Fruit fly (Drosophila melanogaster) whole organism, prepupa: Measurements from ENCODE around the gene Kif19A.

Experiments used
- CG10631 ChIP-seq: fragments of 200-800 bp; sonication (Bioruptor generic); optimal IDR thresholded peaks from 2 replicates; lab custom pipeline; 2016; ENCODE audit warnings: missing biosample characterization, missing genetic modification characterization
- CG10669 ChIP-seq: fragments of 200-800 bp; sonication (Bioruptor generic); optimal IDR thresholded peaks from 3 replicates; lab custom pipeline; 2018; ENCODE audit warnings: missing biosample characterization, mild to moderate bottlenecking, missing genetic modification characterization, moderate library complexity
- CG11294 ChIP-seq: fragments of 200-800 bp; sonication (Bioruptor generic); IDR thresholded peaks from 2 replicates; pipeline ENCODE4 v1.3.6; 2022; ENCODE audit warnings: missing biosample characterization, missing genetic modification characterization
- CG11762 ChIP-seq: fragments of 200-800 bp; sonication (Bioruptor generic); optimal IDR thresholded peaks from 3 replicates; lab custom pipeline; 2016; ENCODE audit warnings: missing biosample characterization, missing genetic modification characterization; ENCODE audit not compliant: insufficient read depth
- CG11902 ChIP-seq: fragments of 200-800 bp; sonication (Bioruptor generic); optimal IDR thresholded peaks from 3 replicates; lab custom pipeline; 2016; ENCODE audit warnings: missing biosample characterization, missing genetic modification characterization
- CG15336 ChIP-seq: fragments of 200-800 bp; sonication (Bioruptor generic); IDR thresholded peaks from 2 replicates; pipeline ENCODE4 v1.3.6; 2022; ENCODE audit warnings: missing biosample characterization, missing genetic modification characterization
- CG31627 ChIP-seq: fragments of 200-800 bp; sonication (Bioruptor generic); optimal IDR thresholded peaks from 3 replicates; lab custom pipeline; 2016; ENCODE audit warnings: missing biosample characterization, missing genetic modification characterization
- CG32006 ChIP-seq: fragments of 200-800 bp; sonication (Bioruptor generic); optimal IDR thresholded peaks from 3 replicates; lab custom pipeline; 2017; ENCODE audit warnings: missing biosample characterization, mild to moderate bottlenecking, missing genetic modification characterization
- CG4318 ChIP-seq: fragments of 200-800 bp; sonication (Bioruptor generic); optimal IDR thresholded peaks from 3 replicates; lab custom pipeline; 2017; ENCODE audit warnings: missing biosample characterization, mild to moderate bottlenecking, missing genetic modification characterization
- CG6792 ChIP-seq: fragments of 200-800 bp; sonication (Bioruptor generic); optimal IDR thresholded peaks from 3 replicates; lab custom pipeline; 2016; ENCODE audit warnings: missing biosample characterization, missing genetic modification characterization
- CG6808 ChIP-seq: fragments of 200-800 bp; sonication (Bioruptor generic); optimal IDR thresholded peaks from 3 replicates; lab custom pipeline; 2017; ENCODE audit warnings: missing biosample characterization, missing genetic modification characterization, mild to moderate bottlenecking, moderate library complexity, missing genetic modification reagents
- CG7368 ChIP-seq: fragments of 200-800 bp; sonication (Bioruptor generic); optimal IDR thresholded peaks from 3 replicates; lab custom pipeline; 2016; ENCODE audit warnings: missing biosample characterization, missing genetic modification characterization
- CG8119 ChIP-seq: fragments of 200-800 bp; sonication (Bioruptor generic); IDR thresholded peaks from 3 replicates; pipeline ENCODE4 v1.3.6; 2022; ENCODE audit warnings: missing biosample characterization, missing genetic modification characterization
- CG8319 ChIP-seq: fragments of 200-800 bp; sonication (Bioruptor generic); optimal IDR thresholded peaks from 3 replicates; lab custom pipeline; 2016; ENCODE audit warnings: missing biosample characterization, missing genetic modification characterization
- CG8632 ChIP-seq: fragments of 200-800 bp; sonication (Bioruptor generic); optimal IDR thresholded peaks from 3 replicates; lab custom pipeline; 2016; ENCODE audit warnings: missing biosample characterization, missing genetic modification characterization
- CG9139 ChIP-seq: fragments of 200-800 bp; sonication (Bioruptor generic); optimal IDR thresholded peaks from 3 replicates; lab custom pipeline; 2017; ENCODE audit warnings: missing biosample characterization, mild to moderate bottlenecking, missing genetic modification characterization
- Eip78C ChIP-seq: fragments of 200-800 bp; sonication (Bioruptor generic); peaks from one replicate; lab custom pipeline; 2016; ENCODE audit warnings: missing biosample characterization, missing genetic modification characterization
- Eip93F ChIP-seq: fragments of 200-800 bp; sonication (Bioruptor generic); optimal IDR thresholded peaks from 2 replicates; lab custom pipeline; 2016; ENCODE audit warnings: missing biosample characterization, mild to moderate bottlenecking, missing genetic modification characterization
- Ets21C ChIP-seq: fragments of 200-800 bp; sonication (Bioruptor generic); optimal IDR thresholded peaks from 3 replicates; lab custom pipeline; 2016; ENCODE audit warnings: missing biosample characterization, missing genetic modification characterization
- Ets96B ChIP-seq: fragments of 200-800 bp; optimal IDR thresholded peaks from 2 replicates; lab custom pipeline; 2019; ENCODE audit warnings: missing biosample characterization, mild to moderate bottlenecking, missing genetic modification characterization, moderate library complexity
- Gug ChIP-seq: fragments of 200-800 bp; sonication (Bioruptor generic); IDR thresholded peaks from 2 replicates; pipeline ENCODE4 v1.3.6; 2022; ENCODE audit warnings: missing biosample characterization, missing genetic modification characterization
- Hr38 ChIP-seq: sonication (Bioruptor generic); optimal IDR thresholded peaks from 2 replicates; lab custom pipeline; 2016; ENCODE audit warnings: missing biosample characterization, missing genetic modification characterization
- Hr39 ChIP-seq: fragments of 200-800 bp; sonication (Bioruptor generic); optimal IDR thresholded peaks from 2 replicates; lab custom pipeline; 2016; ENCODE audit warnings: missing biosample characterization, missing genetic modification characterization
- Hr4 ChIP-seq: fragments of 200-800 bp; sonication (Bioruptor generic); optimal IDR thresholded peaks from 3 replicates; lab custom pipeline; 2016; ENCODE audit warnings: missing biosample characterization, missing genetic modification characterization
- Met ChIP-seq: fragments of 200-800 bp; sonication (Bioruptor generic); optimal IDR thresholded peaks from 3 replicates; lab custom pipeline; 2016; ENCODE audit warnings: missing biosample characterization, missing genetic modification characterization
- OdsH ChIP-seq: fragments of 200-800 bp; sonication (Bioruptor generic); optimal IDR thresholded peaks from 3 replicates; lab custom pipeline; 2016; ENCODE audit warnings: missing biosample characterization, missing genetic modification characterization
- Smox ChIP-seq: fragments of 200-800 bp; sonication (Bioruptor generic); optimal IDR thresholded peaks from 3 replicates; lab custom pipeline; 2016; ENCODE audit warnings: missing biosample characterization, missing genetic modification characterization
- Sox102F ChIP-seq: fragments of 200-800 bp; sonication (Bioruptor generic); optimal IDR thresholded peaks from 2 replicates; lab custom pipeline; 2016; ENCODE audit warnings: missing biosample characterization, mild to moderate bottlenecking, missing genetic modification characterization
- Sox14 ChIP-seq: fragments of 200-800 bp; sonication (Bioruptor generic); optimal IDR thresholded peaks from 3 replicates; lab custom pipeline; 2016; ENCODE audit warnings: missing biosample characterization, missing genetic modification characterization
- achi ChIP-seq: fragments of 200-800 bp; sonication (Bioruptor generic); optimal IDR thresholded peaks from 3 replicates; lab custom pipeline; 2016; ENCODE audit warnings: missing biosample characterization, missing genetic modification characterization
- acj6 ChIP-seq: fragments of 200-800 bp; sonication (Bioruptor generic); optimal IDR thresholded peaks from 3 replicates; lab custom pipeline; 2016; ENCODE audit warnings: missing biosample characterization, missing genetic modification characterization
- cyc ChIP-seq: fragments of 200-800 bp; sonication (Bioruptor generic); optimal IDR thresholded peaks from 3 replicates; lab custom pipeline; 2016; ENCODE audit warnings: missing biosample characterization, missing genetic modification characterization
- dsx ChIP-seq: fragments of 200-800 bp; optimal IDR thresholded peaks from 3 replicates; lab custom pipeline; 2019; ENCODE audit warnings: missing biosample characterization, mild to moderate bottlenecking, missing genetic modification characterization, moderate library complexity; ENCODE audit not compliant: poor library complexity, severe bottlenecking
- esn ChIP-seq: fragments of 200-800 bp; sonication (Bioruptor generic); optimal IDR thresholded peaks from 2 replicates; lab custom pipeline; 2016; ENCODE audit warnings: missing biosample characterization, mild to moderate bottlenecking, missing genetic modification characterization, moderate library complexity
- fd59A ChIP-seq: fragments of 200-800 bp; sonication (Bioruptor generic); optimal IDR thresholded peaks from 2 replicates; lab custom pipeline; 2017; ENCODE audit warnings: missing biosample characterization, mild to moderate bottlenecking, missing genetic modification characterization, missing genetic modification reagents
- fd85E ChIP-seq: fragments of 200-800 bp; sonication (Bioruptor generic); optimal IDR thresholded peaks from 3 replicates; lab custom pipeline; 2016; ENCODE audit warnings: missing biosample characterization, missing genetic modification characterization
- spab ChIP-seq: fragments of 200-800 bp; sonication (Bioruptor generic); optimal IDR thresholded peaks from 2 replicates; lab custom pipeline; 2017; ENCODE audit warnings: missing biosample characterization, mild to moderate bottlenecking, missing genetic modification characterization, missing genetic modification reagents
- ss ChIP-seq, 2 experiments: fragments of 200-800 bp; sonication (Bioruptor generic); optimal IDR thresholded peaks; 2 replicates in 1 of 2; 3 replicates in 1 of 2; lab custom pipeline; 2017 to 2018; ENCODE audit warnings: mild to moderate bottlenecking in 2 of 2, missing biosample characterization in 2 of 2, missing genetic modification characterization in 2 of 2, moderate library complexity in 1 of 2
- svp ChIP-seq: fragments of 200-800 bp; sonication (Bioruptor generic); peaks from one replicate; lab custom pipeline; 2016; ENCODE audit warnings: missing biosample characterization, missing genetic modification characterization
- vri ChIP-seq: fragments of 200-800 bp; sonication (Bioruptor generic); optimal IDR thresholded peaks from 3 replicates; lab custom pipeline; 2016; ENCODE audit warnings: missing biosample characterization, mild to moderate bottlenecking, missing genetic modification characterization

Gene Kif19A

DNA sequence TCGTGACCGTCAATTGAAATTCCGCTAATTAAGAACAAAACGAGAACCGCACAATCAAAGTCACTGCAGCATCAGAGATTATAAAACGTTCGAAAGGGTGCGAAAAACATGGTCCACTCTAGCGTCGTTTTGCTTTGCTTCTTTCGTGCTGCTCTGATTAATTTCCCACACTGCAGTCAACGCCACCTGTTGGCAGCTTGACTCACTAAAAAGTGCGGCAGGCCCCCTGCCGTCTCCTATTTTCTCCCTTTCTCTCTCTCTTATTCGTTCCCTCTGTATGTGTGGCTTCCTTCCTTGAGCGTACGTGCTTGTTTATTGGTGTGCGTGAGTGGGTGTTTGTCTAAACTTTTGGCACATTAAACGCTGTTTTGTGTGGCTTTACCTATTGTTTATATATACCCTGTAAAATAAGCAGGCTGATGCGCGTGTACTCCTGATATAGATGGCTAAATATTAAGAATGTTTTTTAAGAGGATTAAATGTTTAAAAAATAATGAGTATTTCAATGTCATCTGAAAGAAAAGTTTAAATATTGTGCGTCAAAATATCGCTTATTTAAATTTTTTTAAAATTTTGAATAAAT lies 19.6 kb downstream of the Kif19A start (continued):
- no peak for TF ChIP-seq CG6792 (GFP tag; lab: Kevin White, UChicago)
- no peak for TF ChIP-seq CG10631 (GFP tag; lab: Kevin White, UChicago)
- TF ChIP-seq CG8319 (GFP tag; lab: Kevin White, UChicago): no peak
- TF ChIP-seq CG11762 (GFP tag; lab: Kevin White, UChicago): no peak
- no peak for TF ChIP-seq spab
- TF ChIP-seq CG31627 (GFP tag; lab: Kevin White, UChicago): peak; percentile 1

DNA sequence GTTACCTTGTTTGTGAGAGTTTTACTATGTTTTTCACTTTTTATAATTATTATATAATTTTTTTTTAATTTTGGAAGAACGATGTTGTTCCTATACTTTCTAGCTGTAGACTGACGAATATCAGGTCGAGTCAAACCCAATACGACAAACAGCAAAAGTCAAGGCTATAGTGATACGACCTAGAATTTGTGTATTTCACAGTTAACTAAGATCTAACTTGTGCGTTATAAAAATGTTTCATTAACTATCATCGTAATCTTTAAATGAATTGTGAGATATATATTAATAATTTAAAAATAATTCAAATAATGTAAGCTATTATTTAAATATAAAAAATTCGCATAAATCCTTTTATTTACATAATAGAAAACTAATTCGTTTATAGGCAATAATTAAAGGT lies 20.3 kb downstream of the Kif19A start, which contains the start of gene CG9920:
TSS of gene CG9920 (minus strand) at position 101 of the 400 bp plus-strand sequence.
- TF ChIP-seq CG9139: no peak

DNA sequence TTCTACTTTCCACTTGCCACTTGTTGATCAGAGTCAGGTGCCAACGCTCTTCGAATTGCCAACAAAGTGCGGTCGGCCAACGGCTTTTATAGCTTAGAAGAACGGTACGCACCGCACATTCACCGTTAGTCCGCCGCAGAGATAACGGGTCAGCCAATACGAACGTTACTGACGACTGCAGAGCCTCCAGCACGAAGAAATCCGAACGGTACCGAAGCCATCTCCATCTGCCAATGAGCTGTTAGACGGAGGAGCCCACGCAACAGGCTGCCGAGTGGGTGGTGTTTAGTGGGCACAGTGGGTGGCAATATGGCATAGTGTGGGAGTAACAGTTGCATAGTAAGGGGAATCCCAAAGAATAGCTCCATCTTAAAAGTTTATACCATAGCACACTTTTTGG lies 21.5 kb downstream of the Kif19A start, which contains the start of gene CCHa1:
TSS of gene CCHa1 (minus strand) at position 44 of the 400 bp plus-strand sequence.
- TF ChIP-seq Ets21C (GFP tag; lab: Kevin White, UChicago) (no peak), Sox14 (GFP tag; lab: Kevin White, UChicago) (no peak), acj6 (GFP tag; lab: Kevin White, UChicago) (no peak), CG11294 (GFP tag; lab: Robert Waterston, UW) (no peak), OdsH (no peak), Ets96B (no peak), vri (no peak), CG7368 (GFP tag; lab: Kevin White, UChicago) (no peak), CG10669 (GFP tag; lab: Kevin White, UChicago) (no peak), esn (GFP tag; lab: Kevin White, UChicago) (no peak), Eip93F (GFP tag; lab: Kevin White, UChicago) (no peak), svp (no peak)

DNA sequence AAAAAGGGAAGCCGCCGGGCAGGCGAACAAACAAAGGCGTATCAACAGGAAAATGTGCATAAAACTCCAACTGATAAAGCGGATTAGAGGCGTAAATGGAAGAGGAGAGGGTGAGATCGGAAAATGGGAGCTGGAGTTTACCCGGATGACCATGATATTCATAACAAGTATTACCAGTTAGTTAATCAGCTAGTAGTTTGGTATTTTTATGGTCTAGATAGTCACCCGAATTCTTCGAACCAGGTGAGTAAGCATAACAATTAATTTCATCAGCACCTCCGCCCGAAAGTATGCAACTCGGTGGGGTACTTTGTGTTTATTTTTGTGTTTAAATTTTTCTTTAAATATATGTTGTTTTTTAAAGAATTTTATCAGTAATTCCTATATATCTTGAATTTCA lies 22.3 kb downstream of the Kif19A start:
- TF ChIP-seq svp (peak; percentile 25), fd59A (GFP tag; lab: Kevin White, UChicago) (no peak)

DNA sequence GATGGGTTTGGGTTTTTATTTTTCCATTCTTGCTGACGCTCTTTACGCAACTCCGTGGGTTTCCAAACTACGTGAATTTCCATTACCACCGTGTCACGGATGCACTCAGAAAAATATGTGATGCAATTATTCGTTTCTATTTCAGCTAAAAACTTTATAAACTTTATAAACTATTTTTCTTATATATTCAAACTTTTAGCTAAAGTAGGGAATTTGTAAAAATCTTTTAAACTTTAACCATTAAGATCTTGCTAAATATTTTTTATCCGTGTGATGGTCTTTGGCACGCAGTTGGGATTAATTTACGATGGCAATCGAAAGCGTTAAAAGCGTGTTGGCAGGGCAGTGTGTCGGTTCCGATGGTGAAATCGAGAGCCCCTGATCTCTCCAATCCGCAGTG lies 22.8 kb downstream of the Kif19A start:
- TF ChIP-seq dsx (no peak), CG31627 (GFP tag; lab: Kevin White, UChicago) (no peak), Met (GFP tag; lab: Kevin White, UChicago) (no peak), achi (GFP tag; lab: Kevin White, UChicago) (no peak), CG8319 (GFP tag; lab: Kevin White, UChicago) (no peak), CG4318 (GFP tag; lab: Kevin White, UChicago) (no peak), CG11902 (GFP tag; lab: Kevin White, UChicago) (no peak), cyc (GFP tag; lab: Kevin White, UChicago) (no peak), Eip78C (GFP tag; lab: Kevin White, UChicago) (peak; percentile 68), Eip93F (GFP tag; lab: Kevin White, UChicago) (no peak), CG32006 (GFP tag; lab: Kevin White, UChicago) (peak; percentile 25), fd59A (GFP tag; lab: Kevin White, UChicago) (no peak), Hr4 (GFP tag; lab: Kevin White, UChicago) (peak; percentile 7), Sox102F (GFP tag; lab: Kevin White, UChicago) (no peak)
- TF ChIP-seq, all 60 proteins: peak for 3

DNA sequence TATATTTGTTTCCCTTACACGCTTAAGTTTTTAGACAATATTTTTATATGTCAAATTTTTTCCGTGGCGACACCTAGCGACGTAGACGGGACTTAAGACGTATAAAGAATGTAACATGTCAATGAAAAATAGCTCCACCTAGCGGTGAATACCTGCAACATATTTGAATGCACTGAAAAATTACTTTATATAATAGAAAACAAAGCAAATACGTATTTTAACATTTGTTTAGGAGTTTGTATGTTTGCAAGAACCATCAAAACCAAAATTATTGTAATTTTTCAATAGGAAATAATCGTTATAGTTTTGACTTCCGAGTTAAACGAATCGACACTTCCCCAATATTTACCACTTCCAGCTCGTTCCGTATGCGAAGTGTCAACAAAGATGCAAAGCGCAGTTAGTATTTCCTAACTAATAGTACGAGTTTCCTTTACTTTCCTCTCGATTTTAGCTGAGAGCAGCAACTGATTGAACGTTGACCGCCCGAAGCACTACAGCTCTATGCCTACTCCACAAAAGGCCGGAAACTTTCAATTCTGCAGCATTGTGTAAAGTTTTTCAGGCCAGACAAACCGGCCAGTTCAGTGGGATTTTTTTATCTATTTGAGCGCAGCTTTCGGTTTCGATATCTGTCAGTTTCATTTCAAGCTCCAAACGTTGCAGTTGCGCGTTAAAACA lies 29.2 kb downstream of the Kif19A start, which contains the start of gene Npc2b:
TSS of gene Npc2b (plus strand) at position 631 of the 681 bp plus-strand sequence.
- TF ChIP-seq fd85E (GFP tag; lab: Kevin White, UChicago) (no peak), CG11762 (GFP tag; lab: Kevin White, UChicago) (no peak), Hr39 (GFP tag; lab: Kevin White, UChicago) (peak; percentile 66), Hr38 (GFP tag; lab: Kevin White, UChicago) (no peak), CG7368 (GFP tag; lab: Kevin White, UChicago) (no peak), ss (GFP tag; optimal IDR thresholded peaks at IDR 0.05; lab: Kevin White, UChicago) (no peak), CG9139 (no peak), Gug (GFP tag; lab: Robert Waterston, UW) (no peak), Smox (GFP tag; lab: Kevin White, UChicago) (peak; percentile 49), achi (GFP tag; lab: Kevin White, UChicago) (peak; percentile 48), cyc (GFP tag; lab: Kevin White, UChicago) (peak; percentile 63), CG8119 (GFP tag; lab: Robert Waterston, UW) (peak; percentile 69), acj6 (GFP tag; lab: Kevin White, UChicago) (peak; percentile 35), CG15336 (GFP tag; lab: Robert Waterston, UW) (peak; percentile 73), CG8632 (GFP tag; lab: Kevin White, UChicago) (peak; percentile 25), CG6808 (GFP tag; lab: Kevin White, UChicago) (no peak)
